Fruit fly (Drosophila melanogaster) whole organism, wandering third instar larva: ENCODE results near the gene ATPsynGL.
A peak's percentile ranks its signal among the peaks of the same experiment; 100 is the strongest.

Source experiments
- Dif ChIP-seq: fragments of 200-275, 200-300 bp; sonication (Bioruptor generic); optimal IDR thresholded peaks from 2 replicates; lab custom pipeline; 2018; ENCODE audit warnings: missing biosample characterization, missing genetic modification characterization; ENCODE audit not compliant: partially characterized antibody
- Rel ChIP-seq, 2 experiments: fragments of 200-800 bp; sonication (Bioruptor generic) in 1 of 2; optimal IDR thresholded peaks; 2 replicates in 1 of 2; 3 replicates in 1 of 2; lab custom pipeline; 2016 to 2019; ENCODE audit warnings: mild to moderate bottlenecking in 2 of 2, missing biosample characterization in 2 of 2, missing genetic modification characterization in 2 of 2, moderate library complexity in 1 of 2
- br ChIP-seq: fragments of 200-800 bp; sonication (Bioruptor generic); optimal IDR thresholded peaks from 2 replicates; lab custom pipeline; 2016; ENCODE audit warnings: missing biosample characterization, missing genetic modification characterization
- foxo ChIP-seq, 2 experiments: fragments of 200-800 bp; sonication (Bioruptor generic); optimal IDR thresholded peaks; 2 replicates in 1 of 2; 3 replicates in 1 of 2; lab custom pipeline; 2016 to 2017; ENCODE audit warnings: missing biosample characterization in 2 of 2, missing genetic modification characterization in 2 of 2
- fru ChIP-seq: fragments of 200-800 bp; sonication (Bioruptor generic); optimal IDR thresholded peaks from 3 replicates; lab custom pipeline; 2016; ENCODE audit warnings: missing biosample characterization, mild to moderate bottlenecking, missing genetic modification characterization
- h ChIP-seq: fragments of 200-800 bp; sonication (Bioruptor generic); optimal IDR thresholded peaks from 3 replicates; lab custom pipeline; 2016; ENCODE audit warnings: missing biosample characterization, mild to moderate bottlenecking, missing genetic modification characterization
- usp ChIP-seq: fragments of >200 bp; optimal IDR thresholded peaks from 2 replicates; lab custom pipeline; 2017; ENCODE audit warnings: missing biosample characterization, missing genetic modification characterization

- peak in 1 of 2 experiments; percentile 42 for TF ChIP-seq foxo (GFP tag; optimal IDR thresholded peaks at IDR 0.05; lab: Kevin White, UChicago)
- TF ChIP-seq br (GFP tag; lab: Kevin White, UChicago): no peak
- no peak for TF ChIP-seq usp (GFP tag; lab: Kevin White, UChicago)
- TF ChIP-seq Rel (GFP tag; optimal IDR thresholded peaks at IDR 0.05; lab: Kevin White, UChicago): no peak
- no peak for TF ChIP-seq Rel (tag; optimal IDR thresholded peaks at IDR 0.05; lab: Kevin White, UChicago)
- peak; percentile 41 for TF ChIP-seq Dif
- TF ChIP-seq fru (GFP tag; lab: Kevin White, UChicago): peak; percentile 90
- peak; percentile 42 for TF ChIP-seq h (GFP tag; lab: Kevin White, UChicago)
Measured at dm6 chr2L:7702383-7703188, 44.5 kb upstream of the ATPsynGL start, which contains the start of gene Tep3.
